Fruit fly (Drosophila melanogaster): Measurements from ENCODE around the gene CG3638.

The CG3638 gene

DNA sequence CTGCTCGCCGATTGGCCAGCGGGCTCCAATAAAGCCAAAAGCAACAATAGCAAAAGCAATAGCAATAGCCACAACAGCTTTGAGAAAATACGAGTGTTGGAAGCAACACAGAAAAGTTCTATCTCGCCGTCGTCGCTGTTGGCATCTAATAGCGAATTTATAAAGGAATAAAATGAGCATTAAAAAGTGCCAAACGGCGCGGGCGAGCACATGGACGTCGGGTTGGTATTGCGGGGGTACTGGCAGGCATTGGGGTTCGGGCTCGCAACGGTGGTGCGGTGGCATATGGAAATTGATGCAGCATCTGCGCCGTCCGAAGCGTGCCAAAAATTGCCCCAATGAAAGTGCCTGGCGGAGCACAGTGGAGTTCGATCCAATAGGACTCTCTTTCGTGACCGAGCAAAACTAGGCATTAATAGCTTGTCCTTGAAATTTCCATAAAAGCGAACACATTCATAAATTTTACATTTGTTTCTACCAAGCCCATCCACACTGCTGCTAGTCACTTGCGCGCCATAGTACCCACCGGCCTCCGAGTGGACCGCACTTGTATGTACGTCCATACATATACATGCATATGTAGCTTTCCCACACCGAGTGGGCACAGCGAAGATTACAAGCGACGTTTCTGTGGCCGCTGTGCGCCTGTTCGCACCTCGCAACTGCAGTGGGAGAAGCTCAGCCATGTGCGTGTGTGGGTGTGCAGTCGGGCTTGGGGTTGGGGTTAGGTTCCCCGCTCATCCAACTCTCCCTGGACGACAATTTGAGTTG lies 40.5 kb upstream of the CG3638 start (continued):
- TF ChIP-seq pho (GFP tag; optimal IDR thresholded peaks at IDR 0.05) (peak; percentile 91), slbo (GFP tag; IDR thresholded peaks at IDR 0.05) (peak; percentile 95), otp (GFP tag; IDR thresholded peaks at IDR 0.05) (peak; percentile 94), CG12155 (GFP tag; optimal IDR thresholded peaks at IDR 0.05) (peak; percentile 90), disco-r (GFP tag; optimal IDR thresholded peaks at IDR 0.05) (peak; percentile 87), CG10431 (GFP tag; optimal IDR thresholded peaks at IDR 0.05) (no peak), toy (GFP tag; IDR thresholded peaks at IDR 0.05) (peak; percentile 86), CG15269 (tag; optimal IDR thresholded peaks at IDR 0.05) (peak; percentile 93), pfk (GFP tag; optimal IDR thresholded peaks at IDR 0.05) (no peak), twi (tag; optimal IDR thresholded peaks at IDR 0.05) (peak; percentile 32), pita (GFP tag; optimal IDR thresholded peaks at IDR 0.05) (no peak), zfh1 (GFP tag; IDR thresholded peaks at IDR 0.05) (peak; percentile 90), az2 (GFP tag; optimal IDR thresholded peaks at IDR 0.05) (peak; percentile 86), tap (tag; optimal IDR thresholded peaks at IDR 0.05) (peak; percentile 75), psq (GFP tag; optimal IDR thresholded peaks at IDR 0.05) (peak; percentile 42), ham (GFP tag; IDR thresholded peaks at IDR 0.05) (peak; percentile 75), CG1792 (GFP tag; optimal IDR thresholded peaks at IDR 0.05) (peak; percentile 90), CG10565 (GFP tag; optimal IDR thresholded peaks at IDR 0.05) (peak; percentile 37), bab2 (GFP tag; optimal IDR thresholded peaks at IDR 0.05) (peak; percentile 91), CG9932 (GFP tag; IDR thresholded peaks at IDR 0.05) (peak; percentile 87), ash1 (GFP tag; optimal IDR thresholded peaks at IDR 0.05) (peak; percentile 50), CG33213 (GFP tag; optimal IDR thresholded peaks at IDR 0.05) (peak; percentile 89), Bgb (GFP tag; IDR thresholded peaks at IDR 0.05; ENCODE audit: partially characterized antibody) (no peak), sr (GFP tag; IDR thresholded peaks at IDR 0.05) (peak; percentile 75; the same call in 2 of the 3 replicates), Myb (GFP tag; optimal IDR thresholded peaks at IDR 0.05) (peak; percentile 79), CG18262 (tag; optimal IDR thresholded peaks at IDR 0.05) (peak; percentile 81), Drgx (GFP tag; IDR thresholded peaks at IDR 0.05) (peak; percentile 98), CG14860 (GFP tag; IDR thresholded peaks at IDR 0.05; ENCODE audit: partially characterized antibody) (no peak), jigr1 (GFP tag; IDR thresholded peaks at IDR 0.05) (peak; percentile 70; the same call in 1 of the 3 replicates), Ets97D (GFP tag; optimal IDR thresholded peaks at IDR 0.05) (peak; percentile 56), CG14965 (GFP tag; optimal IDR thresholded peaks at IDR 0.05; ENCODE audit: borderline replicate concordance) (peak; percentile 61), Fer3 (tag; optimal IDR thresholded peaks at IDR 0.05) (peak; percentile 89), bowl (GFP tag; IDR thresholded peaks at IDR 0.05) (peak; percentile 81), lbe (GFP tag; optimal IDR thresholded peaks at IDR 0.05) (peak; percentile 61), HmgD (GFP tag; optimal IDR thresholded peaks at IDR 0.05) (peak; percentile 57), CG10267 (tag; optimal IDR thresholded peaks at IDR 0.05) (peak; percentile 69), chif (GFP tag; optimal IDR thresholded peaks at IDR 0.05) (peak; percentile 87), pzg (GFP tag; optimal IDR thresholded peaks at IDR 0.05) (peak; percentile 19), Taf1 (GFP tag; IDR thresholded peaks at IDR 0.05) (peak; percentile 89), sens (GFP tag) (peak; percentile 97), Scr (GFP tag; IDR thresholded peaks at IDR 0.05; ENCODE audit: partially characterized antibody) (no peak), CG17829 (tag; optimal IDR thresholded peaks at IDR 0.05) (peak; percentile 79), CG15479 (GFP tag; optimal IDR thresholded peaks at IDR 0.05) (no peak), E2f1 (GFP tag; IDR thresholded peaks at IDR 0.05) (peak; percentile 92), Jarid2 (GFP tag; optimal IDR thresholded peaks at IDR 0.05) (peak; percentile 72), pb (GFP tag; optimal IDR thresholded peaks at IDR 0.05) (peak; percentile 90), crc (GFP tag; optimal IDR thresholded peaks at IDR 0.05) (peak; percentile 82), Sin3A (optimal IDR thresholded peaks at IDR 0.05) (no peak), CG11398 (GFP tag; optimal IDR thresholded peaks at IDR 0.05) (peak; percentile 85), CG2129 (GFP tag; IDR thresholded peaks at IDR 0.05; ENCODE audit: partially characterized antibody) (no peak)

Measured in whole organism, embryonic.